Fruit fly (Drosophila melanogaster) whole organism, embryonic: ENCODE measurements around the gene Vlet.

Source experiments
- CG12299 ChIP-seq: fragments of 200-800 bp; sonication (Bioruptor generic); optimal IDR thresholded peaks from 2 replicates; lab custom pipeline; 2018; ENCODE audit warnings: missing biosample characterization, mild to moderate bottlenecking, missing genetic modification characterization
- CG1603 ChIP-seq: fragments of 200-800 bp; sonication (Bioruptor generic); optimal IDR thresholded peaks from 2 replicates; lab custom pipeline; 2019; ENCODE audit warnings: missing biosample characterization, mild to moderate bottlenecking, missing genetic modification characterization, moderate library complexity
- CG17612 ChIP-seq: fragments of 200-800 bp; sonication (Bioruptor generic); IDR thresholded peaks from 2 replicates; pipeline ENCODE4 v1.3.6; 2022; ENCODE audit warnings: missing biosample characterization, missing genetic modification characterization
- CG17912 ChIP-seq: fragments of 200-800 bp; sonication (Bioruptor generic); optimal IDR thresholded peaks from 2 replicates; lab custom pipeline; 2018; ENCODE audit warnings: missing biosample characterization, mild to moderate bottlenecking, missing genetic modification characterization
- CG32772 ChIP-seq: fragments of 200-800 bp; sonication (Bioruptor generic); IDR thresholded peaks from 2 replicates; pipeline ENCODE4 v1.3.6; 2022; ENCODE audit warnings: missing biosample characterization, missing genetic modification characterization
- CG5245 ChIP-seq: fragments of 200-800 bp; sonication (Bioruptor generic); optimal IDR thresholded peaks from 3 replicates; lab custom pipeline; 2016; ENCODE audit warnings: missing biosample characterization, missing genetic modification characterization
- Dbx ChIP-seq: fragments of 200-800 bp; sonication (Bioruptor generic); IDR thresholded peaks from 3 replicates; pipeline ENCODE4 v1.3.6; 2022; ENCODE audit warnings: missing biosample characterization, missing genetic modification characterization
- Doc2 ChIP-seq: fragments of 200-800 bp; sonication (Bioruptor generic); IDR thresholded peaks from 2 replicates; pipeline ENCODE4 v1.3.6; 2022; ENCODE audit warnings: missing biosample characterization, missing genetic modification characterization
- HLH4C ChIP-seq: fragments of 200-800 bp; sonication (Bioruptor generic); IDR thresholded peaks from 3 replicates; pipeline ENCODE4 v1.3.6; 2022; ENCODE audit warnings: missing biosample characterization, missing genetic modification characterization; ENCODE audit not compliant: partially characterized antibody
- Nf-YB ChIP-seq: fragments of 200-800 bp; sonication (Bioruptor generic); optimal IDR thresholded peaks from 3 replicates; lab custom pipeline; 2019; ENCODE audit warnings: missing biosample characterization, mild to moderate bottlenecking, missing genetic modification characterization, moderate library complexity
- abd-A ChIP-seq: fragments of 200-800 bp; sonication (Bioruptor generic); optimal IDR thresholded peaks from 3 replicates; lab custom pipeline; 2019; ENCODE audit warnings: missing biosample characterization, mild to moderate bottlenecking, missing genetic modification characterization, moderate library complexity
- ham ChIP-seq: fragments of 200-800 bp; sonication (Bioruptor generic); IDR thresholded peaks from 2 replicates; pipeline ENCODE4 v1.3.6; 2022; ENCODE audit warnings: missing biosample characterization, missing genetic modification characterization

DNA sequence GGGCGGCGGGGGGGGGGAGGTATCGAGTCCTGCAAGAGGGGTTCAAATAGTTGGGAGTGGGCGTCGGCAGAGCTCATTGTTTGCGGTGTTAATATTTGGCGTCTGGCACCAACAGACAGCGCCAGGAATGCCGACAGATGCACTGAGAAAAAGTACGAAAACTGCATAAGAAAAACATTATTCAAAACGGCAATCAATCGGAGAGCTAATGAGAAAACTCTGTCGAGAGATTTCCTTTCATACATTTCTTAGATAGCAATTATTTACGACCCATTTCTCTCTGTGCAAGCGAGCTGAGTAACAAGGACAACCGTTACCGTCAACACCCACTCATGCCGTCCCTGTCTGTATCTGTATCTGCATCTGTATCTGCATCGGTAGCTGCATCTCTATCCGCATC is 14.3 kb downstream of the Vlet start:
- TF ChIP-seq abd-A (tag; lab: Kevin White, UChicago) = no peak
- no peak for TF ChIP-seq ham (GFP tag; lab: Robert Waterston, UW)
- no peak for TF ChIP-seq CG17612 (GFP tag; lab: Robert Waterston, UW)
- TF ChIP-seq Doc2 = no peak
- no peak for TF ChIP-seq CG32772
- no peak for TF ChIP-seq CG12299 (tag; lab: Kevin White, UChicago)
- no peak for TF ChIP-seq HLH4C
- TF ChIP-seq CG17912 = no peak
- TF ChIP-seq Dbx (GFP tag; lab: Robert Waterston, UW) = no peak
- no peak for TF ChIP-seq CG5245 (GFP tag; lab: Kevin White, UChicago)
- no peak for TF ChIP-seq Nf-YB
- TF ChIP-seq CG1603 = no peak
